Worm (Caenorhabditis elegans) whole organism, late embryonic: ENCODE data around the gene zzz-1.

Source experiments
- C08G9.2 ChIP-seq: sonication (generic microtip); optimal IDR thresholded peaks from 2 replicates; lab custom pipeline; 2016; ENCODE audit warnings: mild to moderate bottlenecking, missing genetic modification characterization, moderate library complexity, missing compliant biosample characterization
- C38D4.7 ChIP-seq: fragments of 200-800 bp; sonication (Bioruptor generic); optimal IDR thresholded peaks from 2 replicates; lab custom pipeline; 2018; ENCODE audit warnings: mild to moderate bottlenecking, missing genetic modification characterization, moderate library complexity, missing compliant biosample characterization
- F13H6.1 ChIP-seq: sonication (generic microtip); optimal IDR thresholded peaks from 2 replicates; lab custom pipeline; 2016; ENCODE audit warnings: missing genetic modification characterization, missing compliant biosample characterization
- K02D7.2 ChIP-seq: sonication (generic microtip); optimal IDR thresholded peaks from 2 replicates; lab custom pipeline; 2017; ENCODE audit warnings: mild to moderate bottlenecking, missing genetic modification characterization, missing compliant biosample characterization
- Y22D7AL.16 ChIP-seq: sonication (generic microtip); optimal IDR thresholded peaks from 2 replicates; lab custom pipeline; 2016; ENCODE audit warnings: missing genetic modification characterization, missing compliant biosample characterization
- ama-1 ChIP-seq: fragments of 150-350 bp; optimal IDR thresholded peaks from 2 replicates; lab custom pipeline; 2014
- ceh-14 ChIP-seq: sonication (generic microtip); optimal IDR thresholded peaks from 2 replicates; lab custom pipeline; 2016; ENCODE audit warnings: missing genotype, missing genetic modification characterization, missing compliant biosample characterization
- ceh-18 ChIP-seq: sonication (generic microtip); optimal IDR thresholded peaks from 2 replicates; lab custom pipeline; 2016; ENCODE audit warnings: missing genetic modification characterization, missing compliant biosample characterization
- ceh-2 ChIP-seq: sonication (generic microtip); optimal IDR thresholded peaks from 2 replicates; lab custom pipeline; 2016; ENCODE audit warnings: missing genotype, missing genetic modification characterization, missing compliant biosample characterization
- ceh-45 ChIP-seq: fragments of 200-800 bp; sonication (Bioruptor generic); IDR thresholded peaks from 2 replicates; pipeline ENCODE4 v1.3.6; 2022; ENCODE audit warnings: missing genetic modification reagents, missing genetic modification characterization, missing compliant biosample characterization
- ceh-48 ChIP-seq: sonication (generic microtip); optimal IDR thresholded peaks from 2 replicates; lab custom pipeline; 2016; ENCODE audit warnings: missing genetic modification characterization, inconsistent platforms, missing compliant biosample characterization
- ceh-6 ChIP-seq: fragments of 200-800 bp; sonication (Bioruptor generic); optimal IDR thresholded peaks from 2 replicates; lab custom pipeline; 2018; ENCODE audit warnings: mild to moderate bottlenecking, missing genetic modification characterization, missing compliant biosample characterization
- che-1 ChIP-seq: sonication (generic microtip); optimal IDR thresholded peaks from 2 replicates; lab custom pipeline; 2016; ENCODE audit warnings: mild to moderate bottlenecking, missing genetic modification characterization, missing compliant biosample characterization
- dmd-4 ChIP-seq: sonication (generic microtip); optimal IDR thresholded peaks from 2 replicates; lab custom pipeline; 2016; ENCODE audit warnings: borderline replicate concordance, missing genetic modification characterization, missing compliant biosample characterization
- dve-1 ChIP-seq: sonication (generic microtip); optimal IDR thresholded peaks from 2 replicates; lab custom pipeline; 2017; ENCODE audit warnings: antibody characterized with exemption, mild to moderate bottlenecking, missing genetic modification characterization, missing compliant biosample characterization
- elt-2 ChIP-seq: sonication (generic microtip); optimal IDR thresholded peaks from 2 replicates; lab custom pipeline; 2016; ENCODE audit warnings: missing genetic modification reagents, missing genetic modification characterization, missing compliant biosample characterization
- eyg-1 ChIP-seq: sonication (generic microtip); optimal IDR thresholded peaks from 2 replicates; lab custom pipeline; 2016; ENCODE audit warnings: missing genotype, missing genetic modification characterization, missing compliant biosample characterization
- fkh-10 ChIP-seq: fragments of 150-350 bp; optimal IDR thresholded peaks from 2 replicates; lab custom pipeline; 2014; ENCODE audit warnings: missing biosample characterization, missing genetic modification reagents, missing genetic modification characterization
- fkh-6 ChIP-seq: sonication (generic microtip); optimal IDR thresholded peaks from 2 replicates; lab custom pipeline; 2016; ENCODE audit warnings: missing genetic modification characterization, missing compliant biosample characterization
- gmeb-2 ChIP-seq: sonication (generic microtip); optimal IDR thresholded peaks from 2 replicates; lab custom pipeline; 2016; ENCODE audit warnings: missing genetic modification characterization, inconsistent platforms, missing compliant biosample characterization
- hlh-13 ChIP-seq: fragments of 200-800 bp; sonication (Bioruptor generic); optimal IDR thresholded peaks from 2 replicates; lab custom pipeline; 2018; ENCODE audit warnings: mild to moderate bottlenecking, missing genetic modification characterization, missing compliant biosample characterization
- hlh-15 ChIP-seq: sonication (generic microtip); optimal IDR thresholded peaks from 2 replicates; lab custom pipeline; 2016; ENCODE audit warnings: missing genetic modification characterization, missing compliant biosample characterization
- hlh-30 ChIP-seq: sonication (generic microtip); optimal IDR thresholded peaks from 2 replicates; lab custom pipeline; 2017; ENCODE audit warnings: antibody characterized with exemption, missing genetic modification characterization, missing compliant biosample characterization; ENCODE audit not compliant: insufficient read depth
- hlh-8 ChIP-seq: sonication (generic microtip); optimal IDR thresholded peaks from 2 replicates; lab custom pipeline; 2016; ENCODE audit warnings: missing genotype, missing genetic modification characterization, missing compliant biosample characterization
- lin-11 ChIP-seq: fragments of 200-800 bp; sonication (Bioruptor generic); optimal IDR thresholded peaks from 2 replicates; lab custom pipeline; 2018; ENCODE audit warnings: mild to moderate bottlenecking, missing genetic modification characterization, missing compliant biosample characterization
- nfya-1 ChIP-seq: sonication (generic microtip); optimal IDR thresholded peaks from 2 replicates; lab custom pipeline; 2017; ENCODE audit warnings: missing genetic modification characterization, mild to moderate bottlenecking, missing compliant biosample characterization, antibody characterized with exemption, moderate library complexity
- nhr-11 ChIP-seq: fragments of 150-350 bp; optimal IDR thresholded peaks from 2 replicates; lab custom pipeline; 2014; ENCODE audit warnings: missing biosample characterization, missing genetic modification characterization
- nhr-232 ChIP-seq: sonication (generic microtip); optimal IDR thresholded peaks from 2 replicates; lab custom pipeline; 2016; ENCODE audit warnings: missing genetic modification characterization, missing compliant biosample characterization
- npax-4 ChIP-seq: sonication (generic microtip); optimal IDR thresholded peaks from 2 replicates; lab custom pipeline; 2016; ENCODE audit warnings: missing genetic modification characterization, missing compliant biosample characterization
- odd-2 ChIP-seq: sonication (generic microtip); optimal IDR thresholded peaks from 2 replicates; lab custom pipeline; 2017; ENCODE audit warnings: antibody characterized with exemption, mild to moderate bottlenecking, missing genetic modification characterization, missing compliant biosample characterization
- pag-3 ChIP-seq: sonication (generic microtip); optimal IDR thresholded peaks from 2 replicates; lab custom pipeline; 2016; ENCODE audit warnings: missing compliant biosample characterization, missing genetic modification characterization, borderline replicate concordance
- pax-1 ChIP-seq: fragments of 150-350 bp; optimal IDR thresholded peaks from 2 replicates; lab custom pipeline; 2014; ENCODE audit warnings: missing biosample characterization, missing genetic modification characterization
- pha-4 ChIP-seq: fragments of 150-350 bp; optimal IDR thresholded peaks from 2 replicates; lab custom pipeline; 2018; ENCODE audit warnings: missing biosample characterization, missing genetic modification reagents, missing genetic modification characterization
- pqm-1 ChIP-seq: sonication (generic microtip); optimal IDR thresholded peaks from 2 replicates; lab custom pipeline; 2016; ENCODE audit warnings: missing genetic modification characterization, missing compliant biosample characterization
- pros-1 ChIP-seq: fragments of 150-350 bp; optimal IDR thresholded peaks from 2 replicates; lab custom pipeline; 2014; ENCODE audit warnings: missing biosample characterization, missing genetic modification reagents, missing genetic modification characterization
- rnt-1 ChIP-seq: sonication (generic microtip); optimal IDR thresholded peaks from 2 replicates; lab custom pipeline; 2016; ENCODE audit warnings: missing genetic modification characterization, missing compliant biosample characterization
- sdc-2 ChIP-seq: sonication (generic microtip); optimal IDR thresholded peaks from 2 replicates; lab custom pipeline; 2016; ENCODE audit warnings: missing genotype, missing genetic modification characterization, missing compliant biosample characterization
- sox-2 ChIP-seq: fragments of 200-800 bp; sonication (Bioruptor generic); IDR thresholded peaks from 2 replicates; pipeline ENCODE4 v1.3.6; 2022; ENCODE audit warnings: missing genetic modification reagents, missing genetic modification characterization, missing compliant biosample characterization
- sox-4 ChIP-seq: sonication (generic microtip); optimal IDR thresholded peaks from 2 replicates; lab custom pipeline; 2017; ENCODE audit warnings: mild to moderate bottlenecking, missing genetic modification characterization, inconsistent platforms, missing compliant biosample characterization
- syd-9 ChIP-seq: sonication (generic microtip); optimal IDR thresholded peaks from 2 replicates; lab custom pipeline; 2016; ENCODE audit warnings: mild to moderate bottlenecking, missing genetic modification characterization, moderate library complexity, missing compliant biosample characterization
- tbx-2 ChIP-seq: sonication (generic microtip); optimal IDR thresholded peaks from 2 replicates; lab custom pipeline; 2016; ENCODE audit warnings: missing genetic modification characterization, missing compliant biosample characterization
- ttx-3 ChIP-seq: sonication (generic microtip); optimal IDR thresholded peaks from 2 replicates; lab custom pipeline; 2016; ENCODE audit warnings: missing genetic modification reagents, missing genetic modification characterization, missing compliant biosample characterization
- unc-3 ChIP-seq, 2 experiments: fragments of 200-800 bp in 1 of 2; sonication (Bioruptor generic) in 1 of 2; sonication (generic microtip) in 1 of 2; conservative IDR thresholded peaks in 1 of 2; optimal IDR thresholded peaks in 1 of 2; 2 replicates each; pipeline versions ENCODE4 v1.3.6 to Lab custom; 2016 to 2022; ENCODE audit warnings: missing compliant biosample characterization in 2 of 2, missing genetic modification characterization in 2 of 2, missing genetic modification reagents in 1 of 2
- unc-42 ChIP-seq: sonication (generic microtip); optimal IDR thresholded peaks from 2 replicates; lab custom pipeline; 2016; ENCODE audit warnings: missing genotype, missing genetic modification characterization, missing compliant biosample characterization
- zip-5 ChIP-seq: sonication (generic microtip); optimal IDR thresholded peaks from 2 replicates; lab custom pipeline; 2016; ENCODE audit warnings: missing genetic modification characterization, missing compliant biosample characterization
- ztf-16 ChIP-seq: sonication (generic microtip); optimal IDR thresholded peaks from 2 replicates; lab custom pipeline; 2017; ENCODE audit warnings: missing genetic modification characterization, missing compliant biosample characterization

Gene zzz-1

ce11 chrV:10947930-10948329 lies 39.0 kb upstream of the zzz-1 start, which contains the start of gene F17C11.2:
F17C11.2 (plus strand) TSS chrV:10948230.
- no peak for TF ChIP-seq hlh-8 (tag; lab: Kevin White, UChicago)
- TF ChIP-seq ceh-14: no peak
- TF ChIP-seq Y22D7AL.16 (tag; lab: Kevin White, UChicago): no peak
- TF ChIP-seq K02D7.2 (tag; lab: Kevin White, UChicago): no peak
- no peak for TF ChIP-seq ttx-3 (tag; lab: Kevin White, UChicago)
- TF ChIP-seq sox-4 (tag; lab: Kevin White, UChicago): no peak
- TF ChIP-seq hlh-13 (GFP tag; lab: Kevin White, UChicago): no peak
- no peak for TF ChIP-seq npax-4
- TF ChIP-seq nhr-11 (tag; lab: Kevin White, UChicago): no peak
- no peak for TF ChIP-seq ceh-2 (tag; lab: Kevin White, UChicago)
- no peak for TF ChIP-seq eyg-1
- TF ChIP-seq zip-5 (tag; lab: Kevin White, UChicago): no peak
- TF ChIP-seq pros-1 (tag; lab: Kevin White, UChicago): no peak
- no peak for TF ChIP-seq hlh-30 (tag; lab: Kevin White, UChicago)
- no peak for TF ChIP-seq odd-2
- TF ChIP-seq sdc-2: no peak

ce11 chrV:10947210-10947609 lies 38.2 kb upstream of the zzz-1 start:
- no peak for TF ChIP-seq rnt-1 (tag; lab: Kevin White, UChicago)
- TF ChIP-seq K02D7.2 (tag; lab: Kevin White, UChicago): no peak
- no peak for TF ChIP-seq fkh-10 (GFP tag; lab: Kevin White, UChicago)
- no peak for TF ChIP-seq ama-1 (lab: Kevin White, UChicago)
- TF ChIP-seq fkh-6 (tag; lab: Kevin White, UChicago): no peak
- no peak for TF ChIP-seq F13H6.1
- TF ChIP-seq ceh-45: no peak
- TF ChIP-seq ztf-16: no peak
- no peak for TF ChIP-seq nfya-1 (tag; lab: Kevin White, UChicago)
- TF ChIP-seq C08G9.2 (tag; lab: Kevin White, UChicago): no peak
- no peak for TF ChIP-seq tbx-2 (tag; lab: Kevin White, UChicago)
- no peak for TF ChIP-seq unc-3 (GFP tag; conservative IDR thresholded peaks at IDR 0.05; lab: Robert Waterston, UW)
- TF ChIP-seq unc-3 (tag; optimal IDR thresholded peaks at IDR 0.05; lab: Kevin White, UChicago): no peak
- TF ChIP-seq ceh-6: no peak
- no peak for TF ChIP-seq che-1
- TF ChIP-seq ceh-48: no peak
- TF ChIP-seq pqm-1 (tag; lab: Kevin White, UChicago): no peak
- TF ChIP-seq pha-4: no peak

ce11 chrV:10944903-10945302 lies 35.9 kb upstream of the zzz-1 start:
- no peak for TF ChIP-seq sox-2 (GFP tag; lab: Robert Waterston, UW)
- TF ChIP-seq unc-42 (tag; lab: Kevin White, UChicago): peak; percentile 57

ce11 chrV:10942161-10942560 lies 33.2 kb upstream of the zzz-1 start, which contains the start of gene zip-9:
zip-9 (plus strand) TSS chrV:10942461.
- TF ChIP-seq che-1 (no peak), dve-1 (tag; lab: Kevin White, UChicago) (no peak), ceh-18 (tag; lab: Kevin White, UChicago) (no peak), pag-3 (tag; lab: Kevin White, UChicago) (no peak)

- no peak for TF ChIP-seq sdc-2
- TF ChIP-seq dmd-4 (tag; lab: Kevin White, UChicago): no peak
- no peak for TF ChIP-seq elt-2
- no peak for TF ChIP-seq C38D4.7 (GFP tag; lab: Kevin White, UChicago)
- no peak for TF ChIP-seq ceh-45
- TF ChIP-seq syd-9: no peak
- no peak for TF ChIP-seq fkh-6 (tag; lab: Kevin White, UChicago)
- no peak for TF ChIP-seq nfya-1 (tag; lab: Kevin White, UChicago)
- no peak for TF ChIP-seq lin-11 (tag; lab: Kevin White, UChicago)
- no peak for TF ChIP-seq pha-4
- no peak for TF ChIP-seq pax-1 (tag; lab: Kevin White, UChicago)
- TF ChIP-seq eyg-1: no peak
- TF ChIP-seq gmeb-2: no peak
- TF ChIP-seq hlh-30 (tag; lab: Kevin White, UChicago): no peak
- no peak for TF ChIP-seq K02D7.2 (tag; lab: Kevin White, UChicago)
- no peak for TF ChIP-seq dve-1 (tag; lab: Kevin White, UChicago)
- TF ChIP-seq nhr-232 (tag; lab: Kevin White, UChicago): no peak
- TF ChIP-seq ceh-18 (tag; lab: Kevin White, UChicago): no peak
- no peak for TF ChIP-seq hlh-15 (tag; lab: Kevin White, UChicago)
Observed at ce11 chrV:10941150-10941549, 32.2 kb upstream of the zzz-1 start, which contains the start of gene F17C11.26. F17C11.26 (plus strand) TSS chrV:10941450.
